Fruit fly (Drosophila melanogaster) whole organism, wandering third instar larva: ENCODE measurements around the gene lush.
A peak's percentile ranks its signal among the peaks of the same experiment; 100 is the strongest.

Source experiments
- CG32264 ChIP-seq: fragments of 200-800 bp; sonication (Bioruptor generic); optimal IDR thresholded peaks from 2 replicates; lab custom pipeline; 2016; ENCODE audit warnings: missing biosample characterization, missing genetic modification characterization
- CG9705 ChIP-seq: fragments of 200-800 bp; sonication (Bioruptor generic); optimal IDR thresholded peaks from 2 replicates; lab custom pipeline; 2018; ENCODE audit warnings: missing biosample characterization, mild to moderate bottlenecking, missing genetic modification characterization
- CrebA ChIP-seq: fragments of 200-800 bp; sonication (Bioruptor generic); optimal IDR thresholded peaks from 2 replicates; lab custom pipeline; 2016; ENCODE audit warnings: missing biosample characterization, mild to moderate bottlenecking, missing genetic modification characterization, borderline replicate concordance
- Dfd ChIP-seq: fragments of >200 bp; optimal IDR thresholded peaks from 2 replicates; lab custom pipeline; 2017; ENCODE audit warnings: missing biosample characterization, missing genetic modification characterization
- Dif ChIP-seq: fragments of 200-275, 200-300 bp; sonication (Bioruptor generic); optimal IDR thresholded peaks from 2 replicates; lab custom pipeline; 2018; ENCODE audit warnings: missing biosample characterization, missing genetic modification characterization; ENCODE audit not compliant: partially characterized antibody
- GATAd ChIP-seq: sonication (Bioruptor generic); optimal IDR thresholded peaks from 2 replicates; lab custom pipeline; 2016; ENCODE audit warnings: missing biosample characterization, missing genetic modification characterization
- HLH106 ChIP-seq: fragments of 200-800 bp; optimal IDR thresholded peaks from 3 replicates; lab custom pipeline; 2019; ENCODE audit warnings: missing biosample characterization, mild to moderate bottlenecking, missing genetic modification characterization, moderate library complexity
- Hnf4 ChIP-seq: fragments of 200-800 bp; sonication (Bioruptor generic); optimal IDR thresholded peaks from 2 replicates; lab custom pipeline; 2016; ENCODE audit warnings: missing biosample characterization, mild to moderate bottlenecking, missing genetic modification characterization
- Hr78 ChIP-seq: fragments of >200 bp; optimal IDR thresholded peaks from 2 replicates; lab custom pipeline; 2017; ENCODE audit warnings: missing biosample characterization, missing genetic modification characterization
- Hr83 ChIP-seq: fragments of 200-300 bp; sonication (Bioruptor generic); optimal IDR thresholded peaks from 2 replicates; lab custom pipeline; 2016; ENCODE audit warnings: missing biosample characterization, mild to moderate bottlenecking, missing genetic modification characterization, moderate library complexity; ENCODE audit not compliant: poor library complexity, severe bottlenecking
- Jra ChIP-seq: sonication (Bioruptor generic); optimal IDR thresholded peaks from 2 replicates; lab custom pipeline; 2016; ENCODE audit warnings: missing biosample characterization, missing genetic modification characterization
- Mio ChIP-seq: sonication (Bioruptor generic); optimal IDR thresholded peaks from 2 replicates; lab custom pipeline; 2016; ENCODE audit warnings: missing biosample characterization, missing genetic modification characterization
- Myc ChIP-seq: fragments of >200 bp; optimal IDR thresholded peaks from 2 replicates; lab custom pipeline; 2017
- N ChIP-seq: fragments of >200 bp; optimal IDR thresholded peaks from 2 replicates; lab custom pipeline; 2018; ENCODE audit warnings: missing biosample characterization, missing external identifiers, missing genetic modification characterization
- OdsH ChIP-seq: fragments of 200-800 bp; sonication (Bioruptor generic); optimal IDR thresholded peaks from 2 replicates; lab custom pipeline; 2016; ENCODE audit warnings: missing biosample characterization, mild to moderate bottlenecking, missing genetic modification characterization
- Rel ChIP-seq, 2 experiments: fragments of 200-800 bp; sonication (Bioruptor generic) in 1 of 2; optimal IDR thresholded peaks; 2 replicates in 1 of 2; 3 replicates in 1 of 2; lab custom pipeline; 2016 to 2019; ENCODE audit warnings: mild to moderate bottlenecking in 2 of 2, missing biosample characterization in 2 of 2, missing genetic modification characterization in 2 of 2, moderate library complexity in 1 of 2
- Sp1 ChIP-seq: fragments of 200-800 bp; sonication (Bioruptor generic); optimal IDR thresholded peaks from 3 replicates; lab custom pipeline; 2019; ENCODE audit warnings: missing biosample characterization, mild to moderate bottlenecking, missing genetic modification characterization, moderate library complexity
- Vsx2 ChIP-seq: fragments of 200-300, 225-300 bp; sonication (Bioruptor generic); optimal IDR thresholded peaks from 2 replicates; lab custom pipeline; 2018; ENCODE audit warnings: missing biosample characterization, missing genetic modification characterization; ENCODE audit not compliant: partially characterized antibody
- br ChIP-seq: fragments of 200-800 bp; sonication (Bioruptor generic); optimal IDR thresholded peaks from 2 replicates; lab custom pipeline; 2016; ENCODE audit warnings: missing biosample characterization, missing genetic modification characterization
- brk ChIP-seq: fragments of 200-800 bp; sonication (Bioruptor generic); optimal IDR thresholded peaks from 2 replicates; lab custom pipeline; 2016; ENCODE audit warnings: missing biosample characterization, mild to moderate bottlenecking, missing genetic modification characterization
- dl ChIP-seq, 2 experiments: fragments of 175-275, 200-275 bp in 1 of 2; fragments of 200-275 bp in 1 of 2; sonication (Bioruptor generic); optimal IDR thresholded peaks; lab custom pipeline; 2018; ENCODE audit warnings: mild to moderate bottlenecking in 2 of 2, missing biosample characterization in 2 of 2, missing genetic modification characterization in 2 of 2, moderate library complexity in 2 of 2; ENCODE audit not compliant: partially characterized antibody in 2 of 2, insufficient read depth in 1 of 2
- dmrt93B ChIP-seq: fragments of 200-800 bp; sonication (Bioruptor generic); optimal IDR thresholded peaks from 2 replicates; lab custom pipeline; 2018; ENCODE audit warnings: missing biosample characterization, mild to moderate bottlenecking, missing genetic modification characterization
- dsf ChIP-seq: sonication (Bioruptor generic); optimal IDR thresholded peaks from 2 replicates; lab custom pipeline; 2016; ENCODE audit warnings: missing biosample characterization, missing genetic modification characterization, borderline replicate concordance
- ey ChIP-seq: fragments of 200-800 bp; sonication (Bioruptor generic); optimal IDR thresholded peaks from 2 replicates; lab custom pipeline; 2016; ENCODE audit warnings: missing biosample characterization, missing genetic modification characterization
- foxo ChIP-seq, 2 experiments: fragments of 200-800 bp; sonication (Bioruptor generic); optimal IDR thresholded peaks; 2 replicates in 1 of 2; 3 replicates in 1 of 2; lab custom pipeline; 2016 to 2017; ENCODE audit warnings: missing biosample characterization in 2 of 2, missing genetic modification characterization in 2 of 2
- fru ChIP-seq: fragments of 200-800 bp; sonication (Bioruptor generic); optimal IDR thresholded peaks from 3 replicates; lab custom pipeline; 2016; ENCODE audit warnings: missing biosample characterization, mild to moderate bottlenecking, missing genetic modification characterization
- h ChIP-seq: fragments of 200-800 bp; sonication (Bioruptor generic); optimal IDR thresholded peaks from 3 replicates; lab custom pipeline; 2016; ENCODE audit warnings: missing biosample characterization, mild to moderate bottlenecking, missing genetic modification characterization
- jim ChIP-seq: fragments of 175-275, 200-325 bp; sonication (Bioruptor generic); optimal IDR thresholded peaks from 2 replicates; lab custom pipeline; 2016; ENCODE audit warnings: missing biosample characterization, mild to moderate bottlenecking, missing genetic modification characterization
- lola ChIP-seq: fragments of >200 bp; optimal IDR thresholded peaks from 2 replicates; lab custom pipeline; 2017; ENCODE audit warnings: missing biosample characterization, missing genetic modification characterization
- pan ChIP-seq: fragments of >200 bp; optimal IDR thresholded peaks from 2 replicates; lab custom pipeline; 2017
- psq ChIP-seq: fragments of 200-800 bp; sonication (Bioruptor generic); optimal IDR thresholded peaks from 3 replicates; lab custom pipeline; 2017; ENCODE audit warnings: missing biosample characterization, mild to moderate bottlenecking, missing genetic modification characterization, moderate library complexity
- rgr ChIP-seq: fragments of 200-800 bp; sonication (Bioruptor generic); optimal IDR thresholded peaks from 3 replicates; lab custom pipeline; 2016; ENCODE audit warnings: missing biosample characterization, mild to moderate bottlenecking, missing genetic modification characterization
- sage ChIP-seq: fragments of 200-800 bp; sonication (Bioruptor generic); optimal IDR thresholded peaks from 2 replicates; lab custom pipeline; 2016; ENCODE audit warnings: missing biosample characterization, mild to moderate bottlenecking, missing genetic modification characterization
- sv ChIP-seq: fragments of 200-800 bp; sonication (Bioruptor generic); optimal IDR thresholded peaks from 3 replicates; lab custom pipeline; 2016; ENCODE audit warnings: missing biosample characterization, missing genetic modification characterization
- tai ChIP-seq: sonication (Bioruptor generic); optimal IDR thresholded peaks from 2 replicates; lab custom pipeline; 2016; ENCODE audit warnings: missing biosample characterization, missing genetic modification characterization
- woc ChIP-seq: sonication (Bioruptor generic); optimal IDR thresholded peaks from 2 replicates; lab custom pipeline; 2016; ENCODE audit warnings: missing biosample characterization, mild to moderate bottlenecking, missing genetic modification characterization

The lush gene

DNA sequence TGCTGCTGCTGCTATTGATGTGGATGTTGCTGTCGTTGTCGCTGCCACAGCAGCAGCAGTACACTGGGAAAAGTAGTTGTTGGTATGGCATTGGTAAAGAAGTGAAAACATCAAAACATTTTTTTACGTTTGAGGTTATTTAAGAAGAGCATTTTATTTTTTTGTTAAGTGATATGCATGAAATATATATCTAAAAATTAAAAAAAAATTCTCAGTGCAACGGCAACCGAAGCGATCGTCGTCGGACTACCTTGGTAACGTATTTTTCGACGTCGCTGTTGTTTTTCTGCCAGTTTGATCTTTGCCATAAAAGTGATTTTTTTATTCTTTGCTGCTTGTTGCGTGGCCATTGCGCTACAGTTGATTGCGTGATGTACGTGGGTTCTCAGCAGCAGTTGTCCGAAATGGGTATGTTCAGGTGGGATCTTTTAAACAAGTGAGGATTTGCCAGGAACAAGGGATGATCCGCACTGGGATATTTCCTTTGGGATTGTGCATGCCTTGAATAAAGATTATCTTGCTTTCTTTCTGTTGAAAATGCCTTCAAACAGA lies 45.1 kb downstream of the lush start:
- TF ChIP-seq CG32264 (peak; percentile 94), pan (lab: Kevin White, UChicago) (no peak), woc (peak; percentile 96), Rel (GFP tag; optimal IDR thresholded peaks at IDR 0.05; lab: Kevin White, UChicago) (peak; percentile 97), Rel (tag; optimal IDR thresholded peaks at IDR 0.05; lab: Kevin White, UChicago) (peak; percentile 95), Sp1 (GFP tag; lab: Kevin White, UChicago) (peak; percentile 99), CrebA (GFP tag; lab: Kevin White, UChicago) (peak; percentile 83), tai (GFP tag; lab: Kevin White, UChicago) (peak; percentile 92), GATAd (GFP tag; lab: Kevin White, UChicago) (no peak), Myc (no peak), Hnf4 (GFP tag; lab: Kevin White, UChicago) (peak; percentile 98), dl (GFP tag; optimal IDR thresholded peaks at IDR 0.05; lab: Kevin White, UChicago; ENCODE audit: insufficient read depth in 1 of 2, partially characterized antibody in 2 of 2) (no peak), jim (GFP tag; lab: Kevin White, UChicago) (peak; percentile 55), dsf (peak; percentile 93), Hr83 (no peak), br (GFP tag; lab: Kevin White, UChicago) (peak; percentile 98), fru (GFP tag; lab: Kevin White, UChicago) (peak; percentile 99), h (GFP tag; lab: Kevin White, UChicago) (peak; percentile 99), Vsx2 (GFP tag; lab: Kevin White, UChicago) (peak; percentile 32), dmrt93B (peak; percentile 97), Jra (peak; percentile 94), psq (peak; percentile 96), HLH106 (tag; lab: Kevin White, UChicago) (peak; percentile 99), Dif (GFP tag; lab: Kevin White, UChicago) (no peak), lola (GFP tag; lab: Kevin White, UChicago) (no peak), sage (GFP tag; lab: Kevin White, UChicago) (peak; percentile 97), rgr (GFP tag; lab: Kevin White, UChicago) (peak; percentile 99), Hr78 (GFP tag; lab: Kevin White, UChicago) (no peak), Dfd (GFP tag; lab: Kevin White, UChicago) (peak; percentile 91), Mio (GFP tag; lab: Kevin White, UChicago) (peak; percentile 63), brk (GFP tag; lab: Kevin White, UChicago) (peak; percentile 97), N (GFP tag; lab: Kevin White, UChicago) (no peak), OdsH (GFP tag; lab: Kevin White, UChicago) (peak; percentile 99), ey (GFP tag; lab: Kevin White, UChicago) (peak; percentile 98), CG9705 (GFP tag; lab: Kevin White, UChicago) (peak; percentile 99), sv (GFP tag; lab: Kevin White, UChicago) (peak; percentile 93), foxo (GFP tag; optimal IDR thresholded peaks at IDR 0.05; lab: Kevin White, UChicago) (peak; percentile 77 to 99)

DNA sequence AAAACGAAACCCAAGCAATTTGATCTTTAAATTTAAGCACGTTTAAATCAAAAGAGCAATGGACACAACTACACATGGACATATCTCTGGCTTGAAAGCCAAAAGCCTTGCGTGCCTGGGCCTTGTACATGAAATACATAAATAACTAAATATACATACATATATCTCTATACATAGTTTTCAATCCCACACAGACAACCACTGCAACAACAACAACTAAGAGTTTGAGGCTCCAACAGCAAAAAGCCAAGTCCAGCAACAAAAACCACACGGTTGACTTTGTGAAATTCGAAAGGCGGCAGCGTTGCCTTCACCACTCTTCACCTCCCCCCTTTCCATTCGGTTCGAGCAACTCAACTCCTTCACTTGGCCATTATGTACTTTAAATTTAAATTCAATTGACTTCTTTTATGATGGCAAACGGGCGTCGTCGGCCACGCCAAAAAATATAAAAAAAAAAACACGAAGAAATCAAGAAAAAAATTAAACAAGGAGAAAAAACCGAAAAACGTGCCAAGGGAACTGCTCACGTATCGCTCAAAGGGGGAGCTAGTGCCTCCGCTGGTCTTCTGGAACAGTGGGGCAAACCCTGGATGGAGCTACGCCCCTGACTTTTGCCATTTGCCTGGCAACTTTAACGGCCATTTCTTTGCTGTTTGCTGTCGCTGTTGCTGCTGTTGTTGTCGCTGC lies 45.7 kb downstream of the lush start:
- TF ChIP-seq Jra (no peak), Dif (GFP tag; lab: Kevin White, UChicago) (peak; percentile 28), Rel (GFP tag; optimal IDR thresholded peaks at IDR 0.05; lab: Kevin White, UChicago) (no peak), Rel (tag; optimal IDR thresholded peaks at IDR 0.05; lab: Kevin White, UChicago) (peak; percentile 8), Hr83 (peak; percentile 12)
- TF ChIP-seq, all 38 proteins: peak for 3

DNA sequence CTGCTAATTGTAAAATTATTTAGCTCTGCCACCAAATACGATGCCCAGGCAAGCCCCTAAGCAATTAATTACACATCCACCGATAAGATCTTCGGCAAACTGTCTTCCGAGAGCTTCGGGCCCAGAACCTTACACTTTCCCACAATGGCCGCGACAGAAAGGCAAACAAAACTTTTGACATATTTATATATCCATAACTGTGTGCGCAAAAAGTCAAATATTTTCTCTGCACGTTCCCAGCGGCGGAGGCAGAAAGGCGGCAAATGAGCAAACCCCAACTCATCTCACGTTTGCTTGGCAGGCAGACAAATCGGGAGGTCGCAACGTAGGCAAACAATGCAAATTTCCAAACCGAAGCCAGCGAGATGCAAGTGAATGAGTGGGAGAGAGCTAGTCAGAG lies 46.7 kb downstream of the lush start:
- TF ChIP-seq CrebA (GFP tag; lab: Kevin White, UChicago): no peak
- no peak for TF ChIP-seq jim (GFP tag; lab: Kevin White, UChicago)
- no peak for TF ChIP-seq Rel (GFP tag; optimal IDR thresholded peaks at IDR 0.05; lab: Kevin White, UChicago)
- TF ChIP-seq Rel (tag; optimal IDR thresholded peaks at IDR 0.05; lab: Kevin White, UChicago): no peak
- no peak for TF ChIP-seq sv (GFP tag; lab: Kevin White, UChicago)
- no peak for TF ChIP-seq ey (GFP tag; lab: Kevin White, UChicago)
- no peak for TF ChIP-seq Hnf4 (GFP tag; lab: Kevin White, UChicago)
- TF ChIP-seq brk (GFP tag; lab: Kevin White, UChicago): no peak
- TF ChIP-seq dl (GFP tag; optimal IDR thresholded peaks at IDR 0.05; lab: Kevin White, UChicago; ENCODE audit: insufficient read depth in 1 of 2, partially characterized antibody in 2 of 2): no peak
- TF ChIP-seq fru (GFP tag; lab: Kevin White, UChicago): no peak
